Fruit fly (Drosophila melanogaster): Measurements from ENCODE around the gene Uqcc1.

Uqcc1 gene

dm6 chr3L:6963792-6964487 lies 6.0 kb upstream of the Uqcc1 start (continued):
- 0 out of 2 replicates have a peak, but pooled peaks have one; percentile 48 for TF ChIP-seq CG11085 (GFP tag; IDR thresholded peaks at IDR 0.05)
- no peak for TF ChIP-seq fru (optimal IDR thresholded peaks at IDR 0.05)
- no peak for TF ChIP-seq CTCF (GFP tag; optimal IDR thresholded peaks at IDR 0.05)
- TF ChIP-seq dati (GFP tag; IDR thresholded peaks at IDR 0.05), result peak; percentile 44; the same call in 1 of the 2 replicates
- peak; percentile 73 for TF ChIP-seq Six4 (GFP tag; optimal IDR thresholded peaks at IDR 0.05)
- peak; percentile 49 for TF ChIP-seq CG17802 (tag; optimal IDR thresholded peaks at IDR 0.05)
- peak; percentile 82 for TF ChIP-seq org-1 (GFP tag; optimal IDR thresholded peaks at IDR 0.05)
- TF ChIP-seq CG31441 (GFP tag; IDR thresholded peaks at IDR 0.05), result peak; percentile 81
- TF ChIP-seq CG7987 (GFP tag; optimal IDR thresholded peaks at IDR 0.05), result peak; percentile 14
- peak; percentile 56 for TF ChIP-seq CrebB (tag; optimal IDR thresholded peaks at IDR 0.05)
- peak; percentile 54 for TF ChIP-seq CG10147 (GFP tag; optimal IDR thresholded peaks at IDR 0.05)
- TF ChIP-seq CG10543 (GFP tag; optimal IDR thresholded peaks at IDR 0.05), result no peak
- no peak for TF ChIP-seq CG3726 (GFP tag; IDR thresholded peaks at IDR 0.05)
- TF ChIP-seq PHDP (tag; optimal IDR thresholded peaks at IDR 0.05), result peak; percentile 86
- no peak for TF ChIP-seq BEAF-32 (GFP tag; optimal IDR thresholded peaks at IDR 0.05)
- TF ChIP-seq hbn (GFP tag; IDR thresholded peaks at IDR 0.05; ENCODE audit: partially characterized antibody), result no peak
- peak; percentile 64; the same call in 2 of the 3 replicates for TF ChIP-seq croc (GFP tag; conservative IDR thresholded peaks at IDR 0.05)
- TF ChIP-seq CG6654 (GFP tag; optimal IDR thresholded peaks at IDR 0.05), result peak; percentile 48
- peak; percentile 77 for TF ChIP-seq Mrtf (GFP tag; IDR thresholded peaks at IDR 0.05)
- peak; percentile 65 for TF ChIP-seq CG1647 (GFP tag; optimal IDR thresholded peaks at IDR 0.05)
- no peak for TF ChIP-seq CG7745 (tag; optimal IDR thresholded peaks at IDR 0.05)
- peak; percentile 87 for TF ChIP-seq Hsf (GFP tag; optimal IDR thresholded peaks at IDR 0.05)
- TF ChIP-seq ase (GFP tag; IDR thresholded peaks at IDR 0.05), result peak; percentile 58; the same call in 2 of the 3 replicates
- peak; percentile 80 for TF ChIP-seq oc (tag; optimal IDR thresholded peaks at IDR 0.05)
- peak; percentile 76 for TF ChIP-seq CG13624 (GFP tag; optimal IDR thresholded peaks at IDR 0.05)
- peak; percentile 33 for TF ChIP-seq emc (GFP tag; optimal IDR thresholded peaks at IDR 0.05)
- TF ChIP-seq CG6765 (GFP tag; optimal IDR thresholded peaks at IDR 0.05), result peak; percentile 54
- peak; percentile 85 for TF ChIP-seq az2 (GFP tag; optimal IDR thresholded peaks at IDR 0.05)
- 0 out of 3 replicates have a peak, but pooled peaks have one; percentile 46 for TF ChIP-seq Optix (GFP tag; IDR thresholded peaks at IDR 0.05)
- TF ChIP-seq CG10209 (GFP tag; optimal IDR thresholded peaks at IDR 0.05), result peak; percentile 87
- no peak for TF ChIP-seq tna (GFP tag; IDR thresholded peaks at IDR 0.05; ENCODE audit: partially characterized antibody)
- peak; percentile 86 for TF ChIP-seq CG8478 (optimal IDR thresholded peaks at IDR 0.05)
- TF ChIP-seq CG17359 (tag; optimal IDR thresholded peaks at IDR 0.05), result peak; percentile 84
- peak; percentile 71 for TF ChIP-seq run (tag; optimal IDR thresholded peaks at IDR 0.05)
- TF ChIP-seq Camta (GFP tag; optimal IDR thresholded peaks at IDR 0.05), result peak; percentile 87
- peak; percentile 90 for TF ChIP-seq zf30C (GFP tag; optimal IDR thresholded peaks at IDR 0.05)
- TF ChIP-seq Meics (GFP tag; optimal IDR thresholded peaks at IDR 0.05), result peak; percentile 81
- TF ChIP-seq vfl (GFP tag; optimal IDR thresholded peaks at IDR 0.05), result peak; percentile 56
- TF ChIP-seq seq (GFP tag; IDR thresholded peaks at IDR 0.05), result peak; percentile 69
- TF ChIP-seq Max (GFP tag; optimal IDR thresholded peaks at IDR 0.05), result peak; percentile 59
- peak; percentile 89 for TF ChIP-seq CG2712 (tag; optimal IDR thresholded peaks at IDR 0.05)
- peak; percentile 71 for TF ChIP-seq sob (GFP tag; IDR thresholded peaks at IDR 0.05)
- TF ChIP-seq fu2 (GFP tag; optimal IDR thresholded peaks at IDR 0.05), result peak; percentile 55
- TF ChIP-seq Dip2 (GFP tag; IDR thresholded peaks at IDR 0.05), result no peak
- TF ChIP-seq Lpt (GFP tag; optimal IDR thresholded peaks at IDR 0.05), result no peak
- TF ChIP-seq Sox102F (GFP tag; optimal IDR thresholded peaks at IDR 0.05), result peak; percentile 82
- TF ChIP-seq YL-1 (GFP tag; optimal IDR thresholded peaks at IDR 0.05), result peak; percentile 2
- TF ChIP-seq CG11247 (GFP tag; IDR thresholded peaks at IDR 0.05), result 0 out of 2 replicates have a peak, but pooled peaks have one; percentile 24
- TF ChIP-seq Dek (tag; optimal IDR thresholded peaks at IDR 0.05), result peak; percentile 71
- no peak for TF ChIP-seq CG7271 (tag; optimal IDR thresholded peaks at IDR 0.05)
- TF ChIP-seq kay (GFP tag; optimal IDR thresholded peaks at IDR 0.05), result peak; percentile 66
